Worm (Caenorhabditis elegans) whole organism, early embryonic: Measurements from ENCODE around the gene F58F12.4.
A peak's percentile ranks its signal among the peaks of the same experiment; 100 is the strongest.

ENCODE experiments used
- B0310.2 ChIP-seq: sonication (generic microtip); optimal IDR thresholded peaks from 2 replicates; lab custom pipeline; 2016; ENCODE audit warnings: mild to moderate bottlenecking, missing genetic modification characterization, missing compliant biosample characterization
- F13C5.2 ChIP-seq: sonication (generic microtip); optimal IDR thresholded peaks from 2 replicates; lab custom pipeline; 2017; ENCODE audit warnings: mild to moderate bottlenecking, missing genetic modification characterization, inconsistent platforms, missing compliant biosample characterization
- aly-1 ChIP-seq: sonication (generic microtip); optimal IDR thresholded peaks from 2 replicates; lab custom pipeline; 2016; ENCODE audit warnings: missing genetic modification characterization, missing compliant biosample characterization
- ama-1 ChIP-seq: fragments of 150-350 bp; optimal IDR thresholded peaks from 2 replicates; lab custom pipeline; 2014
- ceh-13 ChIP-seq: fragments of 200-800 bp; sonication (Bioruptor generic); optimal IDR thresholded peaks from 2 replicates; lab custom pipeline; 2018; ENCODE audit warnings: mild to moderate bottlenecking, missing genetic modification characterization, missing compliant biosample characterization
- ceh-36 ChIP-seq: sonication (generic microtip); optimal IDR thresholded peaks from 2 replicates; lab custom pipeline; 2016; ENCODE audit warnings: missing genetic modification characterization, inconsistent platforms, missing compliant biosample characterization
- ets-7 ChIP-seq: sonication (generic microtip); optimal IDR thresholded peaks from 2 replicates; lab custom pipeline; 2016; ENCODE audit warnings: missing genotype, missing genetic modification characterization, missing compliant biosample characterization
- flt-1 ChIP-seq: fragments of 200-800 bp; sonication (Bioruptor generic); IDR thresholded peaks from 2 replicates; pipeline ENCODE4 v1.3.6; 2022; ENCODE audit warnings: missing genetic modification characterization, missing compliant biosample characterization
- hmbx-1 ChIP-seq: sonication (generic microtip); optimal IDR thresholded peaks from 2 replicates; lab custom pipeline; 2016; ENCODE audit warnings: mild to moderate bottlenecking, missing genetic modification characterization, missing compliant biosample characterization
- hmg-4 ChIP-seq: fragments of 200-800 bp; sonication (Bioruptor generic); optimal IDR thresholded peaks from 2 replicates; lab custom pipeline; 2018; ENCODE audit warnings: mild to moderate bottlenecking, missing genetic modification characterization, missing compliant biosample characterization
- hnd-1 ChIP-seq: sonication (generic microtip); optimal IDR thresholded peaks from 2 replicates; lab custom pipeline; 2016; ENCODE audit warnings: missing genetic modification characterization, missing compliant biosample characterization
- pes-1 ChIP-seq: fragments of 200-800 bp; sonication (Bioruptor generic); IDR thresholded peaks from 2 replicates; pipeline ENCODE4 v1.3.6; 2022; ENCODE audit warnings: missing genetic modification reagents, missing genetic modification characterization, missing compliant biosample characterization
- scrt-1 ChIP-seq: fragments of 200-800 bp; sonication (Bioruptor generic); IDR thresholded peaks from 2 replicates; pipeline ENCODE4 v1.3.6; 2022; ENCODE audit warnings: missing genetic modification characterization, missing compliant biosample characterization
- sea-1 ChIP-seq: fragments of 200-800 bp; sonication (Bioruptor generic); conservative IDR thresholded peaks from 2 replicates; pipeline ENCODE4 v1.3.6; 2022; ENCODE audit warnings: missing genetic modification characterization, missing compliant biosample characterization
- tbx-11 ChIP-seq: fragments of 200-800 bp; sonication (Bioruptor generic); IDR thresholded peaks from 2 replicates; pipeline ENCODE4 v1.3.6; 2022; ENCODE audit warnings: missing genetic modification characterization, missing compliant biosample characterization
- tbx-37 ChIP-seq: fragments of 200-800 bp; sonication (Bioruptor generic); conservative IDR thresholded peaks from 2 replicates; pipeline ENCODE4 v1.3.6; 2022; ENCODE audit warnings: missing genetic modification reagents, missing genetic modification characterization, missing compliant biosample characterization
- tra-4 ChIP-seq: sonication (generic microtip); optimal IDR thresholded peaks from 2 replicates; lab custom pipeline; 2017; ENCODE audit warnings: missing genetic modification characterization, missing compliant biosample characterization

Gene F58F12.4

ce11 chrII:6370110-6370509 lies 16.5 kb upstream of the F58F12.4 start:
- peak; percentile 27 for TF ChIP-seq ceh-36
- TF ChIP-seq hmg-4 (GFP tag; lab: Kevin White, UChicago) = peak; percentile 50
- TF ChIP-seq F13C5.2 (tag; lab: Kevin White, UChicago) = no peak

- no peak for TF ChIP-seq tbx-11
- no peak for TF ChIP-seq hnd-1 (tag; lab: Kevin White, UChicago)
- TF ChIP-seq aly-1 = no peak
- no peak for TF ChIP-seq hmbx-1 (tag; lab: Kevin White, UChicago)
- no peak for TF ChIP-seq sea-1 (GFP tag; lab: Robert Waterston, UW)
- no peak for TF ChIP-seq B0310.2
- no peak for TF ChIP-seq ceh-13
- TF ChIP-seq ama-1 (lab: Kevin White, UChicago) = no peak
- TF ChIP-seq ceh-36 = no peak
- no peak for TF ChIP-seq scrt-1 (GFP tag; lab: Robert Waterston, UW)
- TF ChIP-seq tbx-37 (GFP tag; lab: Robert Waterston, UW) = no peak
- TF ChIP-seq tra-4 (tag; lab: Kevin White, UChicago) = no peak
- no peak for TF ChIP-seq F13C5.2 (tag; lab: Kevin White, UChicago)
- no peak for TF ChIP-seq ets-7 (tag; lab: Kevin White, UChicago)
- no peak for TF ChIP-seq hmg-4 (GFP tag; lab: Kevin White, UChicago)
- TF ChIP-seq pes-1 = no peak
- TF ChIP-seq flt-1 (GFP tag; lab: Robert Waterston, UW) = no peak
These were observed 15.6 kb upstream of the F58F12.4 start, which contains the start of gene lin-23 for ce11 chrII:6371003-6371402. Gene lin-23 (plus strand): TSS chrII:6371303.

ce11 chrII:6373361-6373760 lies 13.2 kb upstream of the F58F12.4 start:
- TF ChIP-seq tra-4 (tag; lab: Kevin White, UChicago) (no peak), pes-1 (no peak), ets-7 (tag; lab: Kevin White, UChicago) (no peak), hmg-4 (GFP tag; lab: Kevin White, UChicago) (no peak), hmbx-1 (tag; lab: Kevin White, UChicago) (no peak), tbx-37 (GFP tag; lab: Robert Waterston, UW) (no peak), ceh-36 (no peak), scrt-1 (GFP tag; lab: Robert Waterston, UW) (no peak)

- TF ChIP-seq pes-1 (no peak), hmbx-1 (tag; lab: Kevin White, UChicago) (no peak), ceh-13 (no peak), tbx-37 (GFP tag; lab: Robert Waterston, UW) (no peak), ceh-36 (no peak), ama-1 (lab: Kevin White, UChicago) (no peak)
These were observed 11.9 kb upstream of the F58F12.4 start for ce11 chrII:6374646-6375045.

- TF ChIP-seq hmbx-1 (tag; lab: Kevin White, UChicago) = no peak
- no peak for TF ChIP-seq tra-4 (tag; lab: Kevin White, UChicago)
- TF ChIP-seq flt-1 (GFP tag; lab: Robert Waterston, UW) = no peak
- TF ChIP-seq hmg-4 (GFP tag; lab: Kevin White, UChicago) = no peak
- TF ChIP-seq B0310.2 = no peak
- no peak for TF ChIP-seq sea-1 (GFP tag; lab: Robert Waterston, UW)
- TF ChIP-seq F13C5.2 (tag; lab: Kevin White, UChicago) = no peak
- no peak for TF ChIP-seq pes-1
- no peak for TF ChIP-seq tbx-11
- TF ChIP-seq ceh-13 = no peak
- no peak for TF ChIP-seq tbx-37 (GFP tag; lab: Robert Waterston, UW)
- no peak for TF ChIP-seq ets-7 (tag; lab: Kevin White, UChicago)
- no peak for TF ChIP-seq ama-1 (lab: Kevin White, UChicago)
- no peak for TF ChIP-seq scrt-1 (GFP tag; lab: Robert Waterston, UW)
- TF ChIP-seq ceh-36 = no peak
- no peak for TF ChIP-seq hnd-1 (tag; lab: Kevin White, UChicago)
- TF ChIP-seq aly-1 = no peak
These were observed 9.9 kb upstream of the F58F12.4 start for ce11 chrII:6376693-6377092.

ce11 chrII:6377381-6377948 lies 9.1 kb upstream of the F58F12.4 start:
- TF ChIP-seq hmg-4 (GFP tag; lab: Kevin White, UChicago) = no peak
- TF ChIP-seq B0310.2 = no peak
- no peak for TF ChIP-seq F13C5.2 (tag; lab: Kevin White, UChicago)
- TF ChIP-seq tra-4 (tag; lab: Kevin White, UChicago) = no peak
- no peak for TF ChIP-seq tbx-11
- no peak for TF ChIP-seq ets-7 (tag; lab: Kevin White, UChicago)
- no peak for TF ChIP-seq tbx-37 (GFP tag; lab: Robert Waterston, UW)
- no peak for TF ChIP-seq hmbx-1 (tag; lab: Kevin White, UChicago)
- no peak for TF ChIP-seq hnd-1 (tag; lab: Kevin White, UChicago)
- no peak for TF ChIP-seq ceh-36
- no peak for TF ChIP-seq sea-1 (GFP tag; lab: Robert Waterston, UW)
- no peak for TF ChIP-seq ama-1 (lab: Kevin White, UChicago)
- no peak for TF ChIP-seq flt-1 (GFP tag; lab: Robert Waterston, UW)
- no peak for TF ChIP-seq ceh-13
- no peak for TF ChIP-seq aly-1
- no peak for TF ChIP-seq scrt-1 (GFP tag; lab: Robert Waterston, UW)
- TF ChIP-seq pes-1 = no peak

- TF ChIP-seq tra-4 (tag; lab: Kevin White, UChicago) (no peak), hnd-1 (tag; lab: Kevin White, UChicago) (no peak), ceh-36 (no peak)
These were observed 7.5 kb upstream of the F58F12.4 start for ce11 chrII:6379038-6379563.

- TF ChIP-seq hmg-4 (GFP tag; lab: Kevin White, UChicago) = no peak
- no peak for TF ChIP-seq aly-1
- TF ChIP-seq ceh-13 = no peak
- no peak for TF ChIP-seq tbx-11
- TF ChIP-seq ets-7 (tag; lab: Kevin White, UChicago) = no peak
- TF ChIP-seq tra-4 (tag; lab: Kevin White, UChicago) = no peak
- no peak for TF ChIP-seq pes-1
These were observed 5.7 kb upstream of the F58F12.4 start, which contains the start of gene F58F12.12 for ce11 chrII:6380866-6381265. Gene F58F12.12 (plus strand): TSS chrII:6381166.
